Worm (Caenorhabditis elegans) whole organism, late embryonic: Measurements from ENCODE around the gene srd-19.
A peak's percentile ranks its signal among the peaks of the same experiment; 100 is the strongest.

ENCODE experiments used
- C08G9.2 ChIP-seq: sonication (generic microtip); optimal IDR thresholded peaks from 2 replicates; lab custom pipeline; 2016; ENCODE audit warnings: mild to moderate bottlenecking, missing genetic modification characterization, moderate library complexity, missing compliant biosample characterization
- F13H6.1 ChIP-seq: sonication (generic microtip); optimal IDR thresholded peaks from 2 replicates; lab custom pipeline; 2016; ENCODE audit warnings: missing genetic modification characterization, missing compliant biosample characterization
- Y22D7AL.16 ChIP-seq: sonication (generic microtip); optimal IDR thresholded peaks from 2 replicates; lab custom pipeline; 2016; ENCODE audit warnings: missing genetic modification characterization, missing compliant biosample characterization
- ahr-1 ChIP-seq: sonication (generic microtip); optimal IDR thresholded peaks from 2 replicates; lab custom pipeline; 2016; ENCODE audit warnings: missing genetic modification characterization, missing compliant biosample characterization
- ceh-14 ChIP-seq: sonication (generic microtip); optimal IDR thresholded peaks from 2 replicates; lab custom pipeline; 2016; ENCODE audit warnings: missing genotype, missing genetic modification characterization, missing compliant biosample characterization
- ceh-18 ChIP-seq: sonication (generic microtip); optimal IDR thresholded peaks from 2 replicates; lab custom pipeline; 2016; ENCODE audit warnings: missing genetic modification characterization, missing compliant biosample characterization
- ceh-19 ChIP-seq: fragments of 200-800 bp; sonication (Bioruptor generic); optimal IDR thresholded peaks from 2 replicates; lab custom pipeline; 2018; ENCODE audit warnings: mild to moderate bottlenecking, missing genetic modification characterization, missing compliant biosample characterization
- ceh-2 ChIP-seq: sonication (generic microtip); optimal IDR thresholded peaks from 2 replicates; lab custom pipeline; 2016; ENCODE audit warnings: missing genotype, missing genetic modification characterization, missing compliant biosample characterization
- ceh-31 ChIP-seq: sonication (generic microtip); optimal IDR thresholded peaks from 2 replicates; lab custom pipeline; 2016; ENCODE audit warnings: missing genetic modification characterization, missing compliant biosample characterization
- ceh-45 ChIP-seq: fragments of 200-800 bp; sonication (Bioruptor generic); IDR thresholded peaks from 2 replicates; pipeline ENCODE4 v1.3.6; 2022; ENCODE audit warnings: missing genetic modification reagents, missing genetic modification characterization, missing compliant biosample characterization
- ceh-48 ChIP-seq: sonication (generic microtip); optimal IDR thresholded peaks from 2 replicates; lab custom pipeline; 2016; ENCODE audit warnings: missing genetic modification characterization, inconsistent platforms, missing compliant biosample characterization
- ceh-6 ChIP-seq: fragments of 200-800 bp; sonication (Bioruptor generic); optimal IDR thresholded peaks from 2 replicates; lab custom pipeline; 2018; ENCODE audit warnings: mild to moderate bottlenecking, missing genetic modification characterization, missing compliant biosample characterization
- ceh-9 ChIP-seq: sonication (generic microtip); optimal IDR thresholded peaks from 2 replicates; lab custom pipeline; 2016; ENCODE audit warnings: mild to moderate bottlenecking, missing genetic modification characterization, inconsistent platforms, missing compliant biosample characterization
- dmd-4 ChIP-seq: sonication (generic microtip); optimal IDR thresholded peaks from 2 replicates; lab custom pipeline; 2016; ENCODE audit warnings: borderline replicate concordance, missing genetic modification characterization, missing compliant biosample characterization
- dve-1 ChIP-seq: sonication (generic microtip); optimal IDR thresholded peaks from 2 replicates; lab custom pipeline; 2017; ENCODE audit warnings: antibody characterized with exemption, mild to moderate bottlenecking, missing genetic modification characterization, missing compliant biosample characterization
- elt-2 ChIP-seq: sonication (generic microtip); optimal IDR thresholded peaks from 2 replicates; lab custom pipeline; 2016; ENCODE audit warnings: missing genetic modification reagents, missing genetic modification characterization, missing compliant biosample characterization
- ets-4 ChIP-seq: sonication (generic microtip); optimal IDR thresholded peaks from 2 replicates; lab custom pipeline; 2016; ENCODE audit warnings: missing genetic modification characterization, missing compliant biosample characterization
- fax-1 ChIP-seq: sonication (generic microtip); optimal IDR thresholded peaks from 2 replicates; lab custom pipeline; 2016; ENCODE audit warnings: missing genotype, missing genetic modification characterization, missing compliant biosample characterization
- fkh-10 ChIP-seq: fragments of 150-350 bp; optimal IDR thresholded peaks from 2 replicates; lab custom pipeline; 2014; ENCODE audit warnings: missing biosample characterization, missing genetic modification reagents, missing genetic modification characterization
- hlh-13 ChIP-seq: fragments of 200-800 bp; sonication (Bioruptor generic); optimal IDR thresholded peaks from 2 replicates; lab custom pipeline; 2018; ENCODE audit warnings: mild to moderate bottlenecking, missing genetic modification characterization, missing compliant biosample characterization
- hlh-15 ChIP-seq: sonication (generic microtip); optimal IDR thresholded peaks from 2 replicates; lab custom pipeline; 2016; ENCODE audit warnings: missing genetic modification characterization, missing compliant biosample characterization
- hlh-30 ChIP-seq: sonication (generic microtip); optimal IDR thresholded peaks from 2 replicates; lab custom pipeline; 2017; ENCODE audit warnings: antibody characterized with exemption, missing genetic modification characterization, missing compliant biosample characterization; ENCODE audit not compliant: insufficient read depth
- hlh-6 ChIP-seq: sonication (generic microtip); optimal IDR thresholded peaks from 2 replicates; lab custom pipeline; 2016; ENCODE audit warnings: missing genotype, missing genetic modification characterization, missing compliant biosample characterization
- lim-6 ChIP-seq: sonication (generic microtip); optimal IDR thresholded peaks from 2 replicates; lab custom pipeline; 2016; ENCODE audit warnings: missing genetic modification characterization, missing compliant biosample characterization
- lin-11 ChIP-seq: fragments of 200-800 bp; sonication (Bioruptor generic); optimal IDR thresholded peaks from 2 replicates; lab custom pipeline; 2018; ENCODE audit warnings: mild to moderate bottlenecking, missing genetic modification characterization, missing compliant biosample characterization
- mec-3 ChIP-seq: sonication (generic microtip); optimal IDR thresholded peaks from 2 replicates; lab custom pipeline; 2016; ENCODE audit warnings: borderline replicate concordance, missing genetic modification characterization, missing compliant biosample characterization
- npax-4 ChIP-seq: sonication (generic microtip); optimal IDR thresholded peaks from 2 replicates; lab custom pipeline; 2016; ENCODE audit warnings: missing genetic modification characterization, missing compliant biosample characterization
- odd-2 ChIP-seq: sonication (generic microtip); optimal IDR thresholded peaks from 2 replicates; lab custom pipeline; 2017; ENCODE audit warnings: antibody characterized with exemption, mild to moderate bottlenecking, missing genetic modification characterization, missing compliant biosample characterization
- pag-3 ChIP-seq: sonication (generic microtip); optimal IDR thresholded peaks from 2 replicates; lab custom pipeline; 2016; ENCODE audit warnings: missing compliant biosample characterization, missing genetic modification characterization, borderline replicate concordance
- pha-2 ChIP-seq: sonication (generic microtip); optimal IDR thresholded peaks from 2 replicates; lab custom pipeline; 2017; ENCODE audit warnings: mild to moderate bottlenecking, missing genetic modification characterization, missing compliant biosample characterization
- pqm-1 ChIP-seq: sonication (generic microtip); optimal IDR thresholded peaks from 2 replicates; lab custom pipeline; 2016; ENCODE audit warnings: missing genetic modification characterization, missing compliant biosample characterization
- rnt-1 ChIP-seq: sonication (generic microtip); optimal IDR thresholded peaks from 2 replicates; lab custom pipeline; 2016; ENCODE audit warnings: missing genetic modification characterization, missing compliant biosample characterization
- sdc-2 ChIP-seq: sonication (generic microtip); optimal IDR thresholded peaks from 2 replicates; lab custom pipeline; 2016; ENCODE audit warnings: missing genotype, missing genetic modification characterization, missing compliant biosample characterization
- sox-4 ChIP-seq: sonication (generic microtip); optimal IDR thresholded peaks from 2 replicates; lab custom pipeline; 2017; ENCODE audit warnings: mild to moderate bottlenecking, missing genetic modification characterization, inconsistent platforms, missing compliant biosample characterization
- syd-9 ChIP-seq: sonication (generic microtip); optimal IDR thresholded peaks from 2 replicates; lab custom pipeline; 2016; ENCODE audit warnings: mild to moderate bottlenecking, missing genetic modification characterization, moderate library complexity, missing compliant biosample characterization
- tbx-7 ChIP-seq: sonication (generic microtip); optimal IDR thresholded peaks from 2 replicates; lab custom pipeline; 2016; ENCODE audit warnings: missing genotype, missing genetic modification characterization, missing compliant biosample characterization
- ttx-3 ChIP-seq: sonication (generic microtip); optimal IDR thresholded peaks from 2 replicates; lab custom pipeline; 2016; ENCODE audit warnings: missing genetic modification reagents, missing genetic modification characterization, missing compliant biosample characterization
- unc-42 ChIP-seq: sonication (generic microtip); optimal IDR thresholded peaks from 2 replicates; lab custom pipeline; 2016; ENCODE audit warnings: missing genotype, missing genetic modification characterization, missing compliant biosample characterization
- ztf-16 ChIP-seq: sonication (generic microtip); optimal IDR thresholded peaks from 2 replicates; lab custom pipeline; 2017; ENCODE audit warnings: missing genetic modification characterization, missing compliant biosample characterization

srd-19 gene

DNA sequence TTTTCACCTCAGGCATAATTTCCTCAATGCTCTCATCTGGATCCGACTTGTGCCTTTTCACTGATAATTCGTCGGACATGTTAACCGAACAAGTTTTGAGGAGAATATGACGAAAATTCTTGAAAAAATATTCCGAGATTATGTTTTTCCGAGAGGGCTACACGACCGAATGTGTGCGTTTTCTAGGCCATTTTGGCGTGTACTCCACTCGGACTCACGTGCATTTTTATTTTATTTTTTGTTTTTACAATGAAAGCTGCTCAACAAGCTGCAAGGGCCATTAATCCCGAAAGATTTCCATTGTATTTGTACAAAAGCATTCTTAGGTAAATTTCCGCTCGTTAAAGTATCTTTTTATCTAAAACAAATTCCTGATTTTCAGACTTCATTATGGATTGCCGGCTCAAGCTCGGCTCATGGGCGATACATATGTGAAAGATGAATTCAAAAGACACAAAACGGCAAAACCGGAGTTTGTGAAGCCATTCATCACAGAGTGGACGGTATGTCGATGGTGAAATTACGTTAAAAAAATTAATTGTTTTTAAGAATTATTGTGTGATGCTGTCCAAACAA lies 39.7 kb upstream of the srd-19 start, which contains the start of the genes F25H9.6 and F25H9.7 (continued):
- TF ChIP-seq odd-2 (tag; lab: Kevin White, UChicago) = no peak
- TF ChIP-seq hlh-6 = peak; percentile 52
- TF ChIP-seq hlh-15 (tag; lab: Kevin White, UChicago) = peak; percentile 71
- peak; percentile 22 for TF ChIP-seq lin-11 (tag; lab: Kevin White, UChicago)
- TF ChIP-seq ceh-31 = peak; percentile 98
- no peak for TF ChIP-seq ceh-45 (GFP tag; lab: Robert Waterston, UW)
- peak; percentile 27 for TF ChIP-seq dmd-4
- peak; percentile 7 for TF ChIP-seq syd-9 (tag; lab: Kevin White, UChicago)
- TF ChIP-seq sox-4 (tag; lab: Kevin White, UChicago) = no peak
- TF ChIP-seq sdc-2 (tag; lab: Kevin White, UChicago) = peak; percentile 41
- TF ChIP-seq pqm-1 (tag; lab: Kevin White, UChicago) = peak; percentile 40
- peak; percentile 88 for TF ChIP-seq rnt-1 (tag; lab: Kevin White, UChicago)
- TF ChIP-seq fax-1 (tag; lab: Kevin White, UChicago) = peak; percentile 79
- TF ChIP-seq ceh-2 (tag; lab: Kevin White, UChicago) = peak; percentile 97
- peak; percentile 92 for TF ChIP-seq mec-3 (tag; lab: Kevin White, UChicago)
- TF ChIP-seq ahr-1 (tag; lab: Kevin White, UChicago) = peak; percentile 53
- peak; percentile 98 for TF ChIP-seq C08G9.2 (tag; lab: Kevin White, UChicago)
- TF ChIP-seq ceh-14 = peak; percentile 76
- peak; percentile 33 for TF ChIP-seq ceh-18
- no peak for TF ChIP-seq hlh-13 (GFP tag; lab: Kevin White, UChicago)
- peak; percentile 28 for TF ChIP-seq ttx-3
- TF ChIP-seq pha-2 (tag; lab: Kevin White, UChicago) = no peak
- TF ChIP-seq ztf-16 (tag; lab: Kevin White, UChicago) = peak; percentile 54
- peak; percentile 97 for TF ChIP-seq tbx-7 (tag; lab: Kevin White, UChicago)
- no peak for TF ChIP-seq npax-4 (tag; lab: Kevin White, UChicago)
- TF ChIP-seq pag-3 (tag; lab: Kevin White, UChicago) = peak; percentile 17
- peak; percentile 80 for TF ChIP-seq F13H6.1

DNA sequence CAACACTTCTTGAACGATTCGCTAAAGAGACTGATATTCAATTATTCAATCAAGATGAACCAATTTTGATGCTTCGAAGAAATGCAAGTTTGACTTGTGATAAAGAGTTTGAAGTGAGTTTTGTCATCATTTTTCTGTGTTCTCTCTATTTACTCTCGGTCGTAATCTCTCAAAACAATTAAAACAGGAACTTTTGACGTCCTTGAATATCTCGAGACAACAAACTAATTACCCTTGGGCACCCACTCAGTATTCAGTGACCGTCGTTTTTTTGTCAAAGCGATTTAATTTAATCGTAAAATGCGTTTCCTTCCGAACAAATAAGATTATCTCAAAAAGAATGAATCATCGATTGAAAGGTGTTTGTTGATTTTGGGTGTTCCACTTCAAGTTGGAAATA lies 35.6 kb upstream of the srd-19 start:
- TF ChIP-seq ahr-1 (tag; lab: Kevin White, UChicago) (no peak), F13H6.1 (no peak), lim-6 (tag; lab: Kevin White, UChicago) (no peak), ceh-9 (no peak), ceh-31 (no peak)

DNA sequence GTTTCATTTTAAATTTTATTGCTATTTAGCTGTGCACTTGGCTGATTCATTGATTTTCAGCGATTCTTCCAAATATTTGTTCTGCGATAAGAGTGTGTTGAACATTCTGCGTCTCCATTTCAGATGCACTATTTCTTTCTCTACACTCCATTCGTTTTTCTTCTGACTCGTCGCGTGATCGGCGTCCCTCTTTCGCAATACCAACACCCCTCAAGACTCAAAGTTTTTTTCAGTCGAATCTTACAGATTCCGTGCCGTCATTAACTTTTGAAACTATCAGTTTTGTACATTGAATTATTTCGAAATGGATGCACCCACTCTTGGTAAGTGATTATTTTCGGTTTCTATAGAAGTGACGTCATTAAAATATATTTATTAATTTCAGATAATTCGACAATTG lies 34.4 kb upstream of the srd-19 start, which contains the start of gene frm-10:
frm-10 (plus strand) TSS at position 234 of the 400 bp plus-strand sequence.
- TF ChIP-seq dve-1 (tag; lab: Kevin White, UChicago) (peak; percentile 22), Y22D7AL.16 (no peak), ceh-6 (GFP tag; lab: Kevin White, UChicago) (no peak), F13H6.1 (no peak), pqm-1 (tag; lab: Kevin White, UChicago) (peak; percentile 75), elt-2 (peak; percentile 63), ets-4 (tag; lab: Kevin White, UChicago) (peak; percentile 50), ceh-19 (GFP tag; lab: Kevin White, UChicago) (no peak), fkh-10 (no peak), hlh-30 (tag; lab: Kevin White, UChicago) (peak; percentile 87)

DNA sequence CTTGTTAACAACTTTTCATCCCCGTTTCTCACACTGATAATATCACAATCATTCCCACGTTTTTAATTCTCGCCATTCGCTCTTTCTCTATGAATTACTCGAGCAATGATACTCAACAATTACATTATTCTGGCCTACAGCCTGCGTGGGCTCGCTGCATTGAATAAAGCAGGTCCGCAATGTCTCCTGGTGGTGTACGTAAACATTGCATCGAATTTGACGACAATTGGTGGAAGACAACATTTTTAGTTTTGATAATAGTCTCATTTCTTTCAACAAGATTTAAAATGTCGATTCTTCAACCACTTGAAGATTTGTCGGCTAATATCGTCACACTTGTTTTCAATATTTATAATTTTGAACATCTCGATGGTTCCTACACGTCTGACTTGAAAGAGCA lies 30.8 kb upstream of the srd-19 start, which contains the start of gene bath-39:
bath-39 (plus strand) TSS at position 137 of the 400 bp plus-strand sequence.
- TF ChIP-seq unc-42 (tag; lab: Kevin White, UChicago) (peak; percentile 75), ceh-48 (no peak), ceh-31 (peak; percentile 22)
